Fruit fly (Drosophila melanogaster) whole organism, embryonic: ENCODE measurements around the gene fzo.

Experiments
- Adf1 ChIP-seq: fragments of 200-800 bp; sonication (Bioruptor generic); IDR thresholded peaks from 2 replicates; pipeline ENCODE4 v1.3.6; 2022; ENCODE audit warnings: missing biosample characterization, missing genetic modification characterization
- CG10147 ChIP-seq: fragments of 200-800 bp; sonication (Bioruptor generic); optimal IDR thresholded peaks from 2 replicates; lab custom pipeline; 2019; ENCODE audit warnings: missing biosample characterization, mild to moderate bottlenecking, missing genetic modification characterization, moderate library complexity
- CG1024 ChIP-seq: fragments of 200-800 bp; sonication (Bioruptor generic); IDR thresholded peaks from 2 replicates; pipeline ENCODE4 v1.3.6; 2022; ENCODE audit warnings: missing biosample characterization, missing genetic modification characterization
- CG11696 ChIP-seq: fragments of 200-800 bp; sonication (Bioruptor generic); IDR thresholded peaks from 2 replicates; pipeline ENCODE4 v1.3.6; 2022; ENCODE audit warnings: missing biosample characterization, missing genetic modification characterization
- CG12769 ChIP-seq: fragments of 200-800 bp; sonication (Bioruptor generic); optimal IDR thresholded peaks from 2 replicates; lab custom pipeline; 2019; ENCODE audit warnings: missing biosample characterization, mild to moderate bottlenecking, missing genetic modification characterization, moderate library complexity
- CG13287 ChIP-seq: fragments of 200-800 bp; sonication (Bioruptor generic); IDR thresholded peaks from 2 replicates; pipeline ENCODE4 v1.3.6; 2022; ENCODE audit warnings: missing biosample characterization, missing genetic modification characterization; ENCODE audit not compliant: partially characterized antibody
- CG13624 ChIP-seq: fragments of 200-800 bp; sonication (Bioruptor generic); optimal IDR thresholded peaks from 2 replicates; lab custom pipeline; 2016; ENCODE audit warnings: missing biosample characterization, missing genetic modification characterization
- CG15269 ChIP-seq: fragments of 200-800 bp; sonication (Bioruptor generic); optimal IDR thresholded peaks from 2 replicates; lab custom pipeline; 2018; ENCODE audit warnings: missing biosample characterization, mild to moderate bottlenecking, missing genetic modification characterization, moderate library complexity
- CG15514 ChIP-seq: fragments of 200-800 bp; sonication (Bioruptor generic); optimal IDR thresholded peaks from 3 replicates; lab custom pipeline; 2017; ENCODE audit warnings: missing biosample characterization, missing genetic modification characterization, mild to moderate bottlenecking, moderate library complexity, missing genetic modification reagents
- CG17385 ChIP-seq: fragments of 200-800 bp; sonication (Bioruptor generic); optimal IDR thresholded peaks from 3 replicates; lab custom pipeline; 2018; ENCODE audit warnings: missing biosample characterization, mild to moderate bottlenecking, missing genetic modification characterization
- CG17802 ChIP-seq: fragments of 200-800 bp; sonication (Bioruptor generic); optimal IDR thresholded peaks from 2 replicates; lab custom pipeline; 2018; ENCODE audit warnings: missing biosample characterization, mild to moderate bottlenecking, missing genetic modification characterization, moderate library complexity
- CG17912 ChIP-seq: fragments of 200-800 bp; sonication (Bioruptor generic); optimal IDR thresholded peaks from 2 replicates; lab custom pipeline; 2018; ENCODE audit warnings: missing biosample characterization, mild to moderate bottlenecking, missing genetic modification characterization
- CG2678 ChIP-seq: fragments of 200-800 bp; sonication (Bioruptor generic); optimal IDR thresholded peaks from 3 replicates; lab custom pipeline; 2019; ENCODE audit warnings: missing biosample characterization, mild to moderate bottlenecking, missing genetic modification characterization, moderate library complexity
- CG30020 ChIP-seq: fragments of 200-800 bp; optimal IDR thresholded peaks from 2 replicates; lab custom pipeline; 2019; ENCODE audit warnings: missing biosample characterization, mild to moderate bottlenecking, missing genetic modification characterization, moderate library complexity
- CG32767 ChIP-seq: fragments of 200-800 bp; sonication (Bioruptor generic); IDR thresholded peaks from 2 replicates; pipeline ENCODE4 v1.3.6; 2022; ENCODE audit warnings: missing biosample characterization, missing genetic modification characterization
- CG34224 ChIP-seq: fragments of 200-800 bp; sonication (Bioruptor generic); IDR thresholded peaks from 3 replicates; pipeline ENCODE4 v1.3.6; 2022; ENCODE audit warnings: missing biosample characterization, missing genetic modification characterization; ENCODE audit not compliant: partially characterized antibody
- CG4707 ChIP-seq: fragments of 200-800 bp; sonication (Bioruptor generic); optimal IDR thresholded peaks from 2 replicates; lab custom pipeline; 2018; ENCODE audit warnings: missing biosample characterization, mild to moderate bottlenecking, missing genetic modification characterization, moderate library complexity
- CG4730 ChIP-seq: fragments of 200-800 bp; sonication (Bioruptor generic); IDR thresholded peaks from 2 replicates; pipeline ENCODE4 v1.3.6; 2022; ENCODE audit warnings: missing biosample characterization, missing genetic modification characterization
- CG6854 ChIP-seq: fragments of 200-800 bp; sonication (Bioruptor generic); optimal IDR thresholded peaks from 3 replicates; lab custom pipeline; 2017; ENCODE audit warnings: missing biosample characterization, mild to moderate bottlenecking, missing genetic modification characterization
- CG7372 ChIP-seq: fragments of 200-800 bp; sonication (Bioruptor generic); IDR thresholded peaks from 2 replicates; pipeline ENCODE4 v1.3.6; 2022; ENCODE audit warnings: missing biosample characterization, missing genetic modification characterization
- CG7928 ChIP-seq: fragments of 200-800 bp; sonication (Bioruptor generic); optimal IDR thresholded peaks from 2 replicates; lab custom pipeline; 2017; ENCODE audit warnings: missing biosample characterization, mild to moderate bottlenecking, missing genetic modification characterization
- CG9215 ChIP-seq: fragments of 200-800 bp; sonication (Bioruptor generic); IDR thresholded peaks from 2 replicates; pipeline ENCODE4 v1.3.6; 2022; ENCODE audit warnings: missing biosample characterization, missing genetic modification characterization
- CG9876 ChIP-seq: fragments of 200-800 bp; sonication (Bioruptor generic); optimal IDR thresholded peaks from 2 replicates; lab custom pipeline; 2016; ENCODE audit warnings: missing biosample characterization, missing genetic modification characterization
- CG9932 ChIP-seq: fragments of 200-800 bp; sonication (Bioruptor generic); IDR thresholded peaks from 2 replicates; pipeline ENCODE4 v1.3.6; 2022; ENCODE audit warnings: missing biosample characterization, missing genetic modification characterization
- CTCF ChIP-seq: fragments of 200-800 bp; sonication (Bioruptor generic); optimal IDR thresholded peaks from 2 replicates; lab custom pipeline; 2017; ENCODE audit warnings: missing biosample characterization, mild to moderate bottlenecking, missing genetic modification characterization, moderate library complexity
- Dbx ChIP-seq: fragments of 200-800 bp; sonication (Bioruptor generic); IDR thresholded peaks from 3 replicates; pipeline ENCODE4 v1.3.6; 2022; ENCODE audit warnings: missing biosample characterization, missing genetic modification characterization
- HHEX ChIP-seq: fragments of 200-800 bp; sonication (Bioruptor generic); optimal IDR thresholded peaks from 3 replicates; lab custom pipeline; 2017; ENCODE audit warnings: missing biosample characterization, mild to moderate bottlenecking, missing genetic modification characterization, missing genetic modification reagents
- Hr51 ChIP-seq, 2 experiments: fragments of 200-800 bp; sonication (Bioruptor generic); optimal IDR thresholded peaks; 2 replicates in 1 of 2; 3 replicates in 1 of 2; lab custom pipeline; 2016 to 2018; ENCODE audit warnings: missing biosample characterization in 2 of 2, missing genetic modification characterization in 2 of 2, mild to moderate bottlenecking in 1 of 2, moderate library complexity in 1 of 2
- Jarid2 ChIP-seq: fragments of 200-800 bp; sonication (Bioruptor generic); optimal IDR thresholded peaks from 3 replicates; lab custom pipeline; 2017; ENCODE audit warnings: mild to moderate bottlenecking, missing biosample characterization, missing genetic modification reagents, missing genetic modification characterization
- Oli ChIP-seq: fragments of 200-800 bp; sonication (Bioruptor generic); optimal IDR thresholded peaks from 2 replicates; lab custom pipeline; 2018; ENCODE audit warnings: missing biosample characterization, mild to moderate bottlenecking, missing genetic modification characterization, moderate library complexity
- Pdp1 ChIP-seq, 2 experiments: fragments of 200-800 bp; sonication (Bioruptor generic); optimal IDR thresholded peaks; 3 replicates each; lab custom pipeline; 2016; ENCODE audit warnings: missing biosample characterization in 2 of 2, missing genetic modification characterization in 2 of 2, mild to moderate bottlenecking in 1 of 2, moderate library complexity in 1 of 2
- Scr ChIP-seq: fragments of 200-800 bp; sonication (Bioruptor generic); IDR thresholded peaks from 2 replicates; pipeline ENCODE4 v1.3.6; 2022; ENCODE audit warnings: missing biosample characterization, missing genetic modification characterization; ENCODE audit not compliant: partially characterized antibody
- Xbp1 ChIP-seq: fragments of 200-800 bp; sonication (Bioruptor generic); optimal IDR thresholded peaks from 3 replicates; lab custom pipeline; 2016; ENCODE audit warnings: missing biosample characterization, mild to moderate bottlenecking, missing genetic modification characterization
- amos ChIP-seq: fragments of 200-800 bp; sonication (Bioruptor generic); IDR thresholded peaks from 2 replicates; pipeline ENCODE4 v1.3.6; 2022; ENCODE audit warnings: missing biosample characterization, missing genetic modification characterization; ENCODE audit not compliant: partially characterized antibody
- aop ChIP-seq: fragments of 200-800 bp; sonication (Bioruptor generic); IDR thresholded peaks from 2 replicates; pipeline ENCODE4 v1.3.6; 2022; ENCODE audit warnings: missing biosample characterization, missing genetic modification characterization
- chinmo ChIP-seq: fragments of 200-800 bp; sonication (Bioruptor generic); IDR thresholded peaks from 4 replicates; pipeline ENCODE4 v1.3.6; 2022; ENCODE audit warnings: missing biosample characterization, missing genetic modification characterization; ENCODE audit not compliant: partially characterized antibody
- cwo ChIP-seq: fragments of 200-800 bp; sonication (Bioruptor generic); optimal IDR thresholded peaks from 3 replicates; lab custom pipeline; 2017; ENCODE audit warnings: missing biosample characterization, missing genetic modification characterization, mild to moderate bottlenecking, moderate library complexity, missing genetic modification reagents
- disco-r ChIP-seq: fragments of 200-800 bp; sonication (Bioruptor generic); optimal IDR thresholded peaks from 2 replicates; lab custom pipeline; 2016; ENCODE audit warnings: missing biosample characterization, missing genetic modification characterization
- fd64A ChIP-seq: fragments of 200-800 bp; sonication (Bioruptor generic); optimal IDR thresholded peaks from 3 replicates; lab custom pipeline; 2018; ENCODE audit warnings: missing biosample characterization, mild to moderate bottlenecking, missing genetic modification characterization
- gcm2 ChIP-seq: fragments of 200-800 bp; sonication (Bioruptor generic); optimal IDR thresholded peaks from 2 replicates; lab custom pipeline; 2016; ENCODE audit warnings: missing biosample characterization, missing genetic modification characterization
- gro ChIP-seq: fragments of 200-800 bp; sonication (Bioruptor generic); optimal IDR thresholded peaks from 2 replicates; lab custom pipeline; 2016; ENCODE audit warnings: missing biosample characterization, missing genetic modification characterization
- gsb-n ChIP-seq: fragments of 200-800 bp; sonication (Bioruptor generic); optimal IDR thresholded peaks from 3 replicates; lab custom pipeline; 2018; ENCODE audit warnings: missing biosample characterization, mild to moderate bottlenecking, missing genetic modification characterization
- kni ChIP-seq: fragments of 200-800 bp; sonication (Bioruptor generic); optimal IDR thresholded peaks from 3 replicates; lab custom pipeline; 2017; ENCODE audit warnings: mild to moderate bottlenecking, missing biosample characterization, missing genetic modification reagents, missing genetic modification characterization
- pnt ChIP-seq: fragments of 200-800 bp; sonication (Bioruptor generic); optimal IDR thresholded peaks from 3 replicates; lab custom pipeline; 2016; ENCODE audit warnings: missing biosample characterization, missing genetic modification characterization
- ranshi ChIP-seq: fragments of 200-800 bp; sonication (Bioruptor generic); IDR thresholded peaks from 2 replicates; pipeline ENCODE4 v1.3.6; 2022; ENCODE audit warnings: missing biosample characterization, missing genetic modification characterization
- sens ChIP-seq: fragments of 200-800 bp; sonication (Bioruptor generic); peaks from one replicate; lab custom pipeline; 2016; ENCODE audit warnings: missing biosample characterization, missing genetic modification characterization
- slbo ChIP-seq: fragments of 200-800 bp; sonication (Bioruptor generic); IDR thresholded peaks from 2 replicates; pipeline ENCODE4 v1.3.6; 2022; ENCODE audit warnings: missing biosample characterization, missing genetic modification characterization
- sqz ChIP-seq: fragments of 200-800 bp; sonication (Bioruptor generic); optimal IDR thresholded peaks from 3 replicates; lab custom pipeline; 2018; ENCODE audit warnings: missing biosample characterization, mild to moderate bottlenecking, missing genetic modification characterization
- vvl ChIP-seq: fragments of 200-800 bp; sonication (Bioruptor generic); IDR thresholded peaks from 2 replicates; pipeline ENCODE4 v1.3.6; 2022; ENCODE audit warnings: missing biosample characterization, missing genetic modification characterization

The fzo gene

dm6 chr3R:23226521-23227039 lies 22.7 kb upstream of the fzo start, which contains the start of gene cnc (continued):
- TF ChIP-seq Oli (tag; lab: Kevin White, UChicago), result no peak
- peak; percentile 44 for TF ChIP-seq HHEX (GFP tag; lab: Kevin White, UChicago)
- peak; percentile 23; the same call in 1 of the 2 replicates for TF ChIP-seq ranshi (GFP tag; lab: Robert Waterston, UW)
- peak; percentile 42 for TF ChIP-seq CG17385
- TF ChIP-seq gsb-n (tag; lab: Kevin White, UChicago), result no peak
- 0 out of 2 replicates have a peak, but pooled peaks have one; percentile 5 for TF ChIP-seq CG9932 (GFP tag; lab: Robert Waterston, UW)
- no peak for TF ChIP-seq CG15269
- peak in 1 of 2 experiments; percentile 6 for TF ChIP-seq Hr51 (GFP tag; optimal IDR thresholded peaks at IDR 0.05; lab: Kevin White, UChicago)
- no peak for TF ChIP-seq pnt (GFP tag; lab: Kevin White, UChicago)
- TF ChIP-seq CG4707 (GFP tag; lab: Kevin White, UChicago), result no peak
- no peak for TF ChIP-seq CG32767 (GFP tag; lab: Robert Waterston, UW)
- peak; percentile 36 for TF ChIP-seq fd64A (GFP tag; lab: Kevin White, UChicago)
- no peak for TF ChIP-seq CG4730 (GFP tag; lab: Robert Waterston, UW)
- TF ChIP-seq CG17912 (GFP tag; lab: Kevin White, UChicago), result no peak
- TF ChIP-seq Dbx (GFP tag; lab: Robert Waterston, UW), result peak; percentile 50; the same call in 1 of the 3 replicates
- TF ChIP-seq cwo, result peak; percentile 35
- peak; percentile 27; the same call in 1 of the 2 replicates for TF ChIP-seq slbo (GFP tag; lab: Robert Waterston, UW)
- 0 out of 2 replicates have a peak, but pooled peaks have one; percentile 34 for TF ChIP-seq CG1024 (GFP tag; lab: Robert Waterston, UW)
- peak; percentile 1 for TF ChIP-seq disco-r
- TF ChIP-seq chinmo (GFP tag; lab: Robert Waterston, UW), result peak; percentile 97
- TF ChIP-seq Pdp1 (GFP tag; optimal IDR thresholded peaks at IDR 0.05; lab: Kevin White, UChicago), result peak in 1 of 2 experiments; percentile 65
- peak; percentile 24 for TF ChIP-seq CG7928
- no peak for TF ChIP-seq aop (GFP tag; lab: Robert Waterston, UW)
- TF ChIP-seq CG11696 (GFP tag; lab: Robert Waterston, UW), result 0 out of 2 replicates have a peak, but pooled peaks have one; percentile 29
- no peak for TF ChIP-seq CG9215
- TF ChIP-seq kni (GFP tag; lab: Kevin White, UChicago), result peak; percentile 38
- TF ChIP-seq sens (GFP tag; lab: Kevin White, UChicago), result peak; percentile 57
- TF ChIP-seq amos (GFP tag; lab: Robert Waterston, UW), result peak; percentile 18; the same call in 1 of the 2 replicates
- no peak for TF ChIP-seq gcm2 (GFP tag; lab: Kevin White, UChicago)
- peak; percentile 97 for TF ChIP-seq Adf1 (GFP tag; lab: Robert Waterston, UW)
- TF ChIP-seq CG10147, result no peak
- no peak for TF ChIP-seq Xbp1 (GFP tag; lab: Kevin White, UChicago)
- peak; percentile 84 for TF ChIP-seq CG7372 (GFP tag; lab: Robert Waterston, UW)
- peak; percentile 57 for TF ChIP-seq sqz (GFP tag; lab: Kevin White, UChicago)
- TF ChIP-seq CG30020, result no peak
- peak; percentile 23 for TF ChIP-seq CG2678 (tag; lab: Kevin White, UChicago)
- peak; percentile 41; the same call in 1 of the 2 replicates for TF ChIP-seq Scr (GFP tag; lab: Robert Waterston, UW)
- TF ChIP-seq CTCF (GFP tag; lab: Kevin White, UChicago), result no peak
- no peak for TF ChIP-seq CG17802 (tag; lab: Kevin White, UChicago)
- TF ChIP-seq CG6854, result peak; percentile 16
- peak; percentile 70; the same call in 1 of the 2 replicates for TF ChIP-seq vvl (GFP tag; lab: Robert Waterston, UW)
- peak; percentile 55 for TF ChIP-seq CG13287 (GFP tag; lab: Robert Waterston, UW)
- peak; percentile 63; the same call in 2 of the 3 replicates for TF ChIP-seq CG34224 (GFP tag; lab: Robert Waterston, UW)
- TF ChIP-seq CG15514 (GFP tag; lab: Kevin White, UChicago), result peak; percentile 44
- TF ChIP-seq CG12769 (tag; lab: Kevin White, UChicago), result peak; percentile 69
- peak; percentile 23 for TF ChIP-seq CG13624 (GFP tag; lab: Kevin White, UChicago)
- TF ChIP-seq gro, result peak; percentile 47
- TF ChIP-seq Jarid2 (GFP tag; lab: Kevin White, UChicago), result peak; percentile 99
- no peak for TF ChIP-seq CG9876
